Worm (Caenorhabditis elegans) whole organism, L4 larva: ENCODE data around the gene anmt-2.

Source experiments
- ces-1 ChIP-seq: fragments of 150-350 bp; sonication (generic microtip); optimal IDR thresholded peaks from 4 replicates; lab custom pipeline; 2014; ENCODE audit warnings: missing biosample characterization, missing genetic modification reagents, missing genetic modification characterization
- dpl-1 ChIP-seq: fragments of 150-350 bp; optimal IDR thresholded peaks from 2 replicates; lab custom pipeline; 2014; ENCODE audit warnings: missing biosample characterization, missing genetic modification reagents, missing genetic modification characterization
- lin-39 ChIP-seq: fragments of 150-350 bp; optimal IDR thresholded peaks from 2 replicates; lab custom pipeline; 2014; ENCODE audit warnings: missing biosample characterization, missing genetic modification reagents, missing genetic modification characterization
- lir-3 ChIP-seq: sonication (generic microtip); optimal IDR thresholded peaks from 2 replicates; lab custom pipeline; 2016; ENCODE audit warnings: mild to moderate bottlenecking, missing genetic modification characterization, missing compliant biosample characterization
- mdl-1 ChIP-seq, 2 experiments: fragments of 150-350 bp in 1 of 2; sonication (generic microtip) in 1 of 2; optimal IDR thresholded peaks; 2 replicates each; lab custom pipeline; 2014 to 2017; ENCODE audit warnings: missing biosample characterization in 2 of 2, missing genetic modification characterization in 2 of 2
- unc-39 ChIP-seq: sonication (generic microtip); optimal IDR thresholded peaks from 2 replicates; lab custom pipeline; 2017; ENCODE audit warnings: missing biosample characterization, missing genetic modification characterization
- unc-62 ChIP-seq, 3 experiments: fragments of 150-350 bp in 1 of 3; sonication (generic microtip); optimal IDR thresholded peaks in 2 of 3; peaks in 1 of 3; 1 replicate in 1 of 3; 2 replicates in 2 of 3; lab custom pipeline; 2014 to 2017; ENCODE audit warnings: missing biosample characterization in 3 of 3, missing genetic modification characterization in 3 of 3, missing genetic modification reagents in 3 of 3, missing genotype in 1 of 3
- zfp-2 ChIP-seq: sonication (generic microtip); optimal IDR thresholded peaks from 2 replicates; lab custom pipeline; 2016; ENCODE audit warnings: mild to moderate bottlenecking, missing genetic modification characterization, missing compliant biosample characterization

DNA sequence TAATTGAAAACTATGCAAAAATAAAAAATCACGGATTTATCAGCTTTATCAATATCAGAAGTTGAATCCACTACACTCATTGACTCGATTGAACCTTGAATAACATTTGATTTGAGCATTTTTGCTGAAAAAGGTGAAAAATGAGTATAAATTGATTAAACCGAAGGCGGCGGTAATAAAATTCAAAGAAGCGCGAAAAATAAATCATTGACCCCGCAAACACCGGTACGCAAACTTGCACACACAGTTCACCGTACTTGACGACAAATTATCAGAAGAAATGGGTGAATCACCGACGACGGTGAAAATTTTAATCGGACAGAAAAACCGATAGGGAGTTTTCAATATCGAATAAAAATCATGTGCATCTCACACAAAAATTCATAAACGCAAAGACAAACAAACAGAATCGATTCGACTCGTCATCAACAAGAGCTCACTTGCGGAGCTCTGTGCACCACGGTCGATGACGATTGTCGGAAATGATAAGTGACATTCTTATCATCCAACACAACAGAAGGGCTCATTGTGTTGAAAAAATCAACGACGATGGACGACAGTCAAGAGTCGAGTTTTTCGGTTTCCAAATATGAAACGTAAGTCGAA is 8.0 kb downstream of the anmt-2 start, which contains the start of the genes wht-7 and Y42G9A.1:
- TF ChIP-seq unc-62 (GFP tag; optimal IDR thresholded peaks at IDR 0.05 in 1 of 2; lab: Kevin White, UChicago) = no peak
- TF ChIP-seq unc-62 (tag; optimal IDR thresholded peaks at IDR 0.05; lab: Kevin White, UChicago) = no peak
- no peak for TF ChIP-seq mdl-1 (tag; optimal IDR thresholded peaks at IDR 0.05; lab: Kevin White, UChicago)
- no peak for TF ChIP-seq lin-39 (tag; lab: Kevin White, UChicago)
- no peak for TF ChIP-seq unc-39
- TF ChIP-seq lir-3 (tag; lab: Kevin White, UChicago) = no peak
- no peak for TF ChIP-seq dpl-1
- no peak for TF ChIP-seq ces-1 (GFP tag; lab: Kevin White, UChicago)
- no peak for TF ChIP-seq zfp-2 (tag; lab: Kevin White, UChicago)
